Worm (Caenorhabditis elegans): ENCODE results near the gene cutl-15.

DNA sequence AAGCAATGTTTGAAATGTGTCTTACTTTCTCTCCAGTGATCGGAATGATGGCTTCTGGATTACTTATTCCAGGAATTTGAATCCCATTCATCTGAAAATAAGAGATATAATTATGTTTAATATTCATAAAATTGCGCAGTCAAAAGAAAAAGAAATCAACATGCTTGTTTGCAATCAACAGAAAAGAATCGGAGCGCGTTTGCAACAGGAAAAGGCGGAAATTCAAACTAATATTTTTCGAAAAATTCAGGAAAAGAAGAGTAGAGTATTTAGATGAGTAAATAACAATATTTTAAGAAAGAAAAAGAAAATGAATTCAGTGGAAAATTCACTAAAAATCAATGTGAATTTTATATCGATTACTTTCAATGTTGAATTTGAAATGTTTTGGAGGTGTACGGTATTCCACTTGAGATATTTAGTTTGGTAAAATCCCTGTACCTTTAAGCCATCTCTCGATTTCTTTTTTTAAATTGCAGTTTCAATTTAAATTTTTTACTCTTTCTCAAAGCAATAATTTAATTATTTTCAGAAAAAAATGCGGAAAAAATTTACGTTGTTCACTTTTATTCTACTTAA is 7.0 kb downstream of the cutl-15 start, which contains the start of the genes set-17 and T21B10.4:
- TF ChIP-seq cnd-1 (tag; optimal IDR thresholded peaks at IDR 0.05) (no peak), ham-2 (GFP tag; optimal IDR thresholded peaks at IDR 0.05) (no peak), ces-1 (GFP tag; optimal IDR thresholded peaks at IDR 0.05) (no peak)

Measured in whole organism, mixed stage, embryonic.